Fruit fly (Drosophila melanogaster): ENCODE results near the gene CG11594.

The CG11594 gene

DNA sequence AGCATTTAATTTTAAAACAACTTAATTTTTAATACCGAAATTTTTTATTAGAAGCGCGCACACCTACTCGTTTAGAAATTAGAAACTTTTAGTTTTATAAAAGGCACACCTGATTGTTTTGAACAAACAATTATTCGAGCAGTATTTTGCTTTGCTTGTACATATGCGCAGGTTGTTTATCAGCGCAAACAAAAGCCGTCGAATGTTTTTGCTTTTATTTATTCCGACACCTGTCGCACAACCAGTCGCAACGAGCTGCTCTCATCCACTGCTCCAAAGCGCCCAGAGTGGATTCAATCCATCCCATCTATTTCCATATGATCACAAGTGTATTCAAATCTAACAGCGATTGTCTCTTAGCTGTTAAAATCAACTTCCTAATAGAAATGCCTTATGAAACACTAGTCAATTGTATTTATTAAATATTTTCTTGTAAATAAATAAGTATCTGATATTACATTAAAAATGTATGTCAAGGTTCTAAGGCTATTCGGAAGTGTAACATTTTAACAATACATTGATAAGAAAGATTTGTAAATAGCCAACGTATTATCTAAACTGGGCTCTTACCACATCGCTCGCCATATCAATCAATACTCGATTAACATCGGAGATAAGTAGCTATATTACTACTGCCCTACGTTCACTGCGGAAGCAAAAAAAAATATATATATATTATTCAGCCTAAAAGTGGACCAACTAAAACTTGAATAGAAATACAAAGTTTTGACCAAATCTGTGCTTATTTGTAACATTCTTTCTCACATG lies at the start of gene CG11594:
Gene CG11594, minus strand, starts transcription at position 274 of the 768 bp plus-strand sequence.
- TF ChIP-seq CG7745 (tag; optimal IDR thresholded peaks at IDR 0.05) (no peak), ase (GFP tag; IDR thresholded peaks at IDR 0.05) (no peak), CG17359 (tag; optimal IDR thresholded peaks at IDR 0.05) (no peak), fd102C (GFP tag; optimal IDR thresholded peaks at IDR 0.05) (no peak), amos (GFP tag; IDR thresholded peaks at IDR 0.05; ENCODE audit: partially characterized antibody) (peak; percentile 4; the same call in 1 of the 2 replicates), CrebB (tag; optimal IDR thresholded peaks at IDR 0.05) (no peak), bab2 (GFP tag; optimal IDR thresholded peaks at IDR 0.05) (no peak), CG4282 (GFP tag; optimal IDR thresholded peaks at IDR 0.05) (no peak), CG30020 (tag; optimal IDR thresholded peaks at IDR 0.05) (no peak), dan (GFP tag; IDR thresholded peaks at IDR 0.05) (no peak), klu (GFP tag; IDR thresholded peaks at IDR 0.05) (no peak), CG5180 (GFP tag; optimal IDR thresholded peaks at IDR 0.05) (no peak), sima (GFP tag; optimal IDR thresholded peaks at IDR 0.05) (no peak), C15 (GFP tag; IDR thresholded peaks at IDR 0.05) (no peak), CG15514 (GFP tag; optimal IDR thresholded peaks at IDR 0.05) (peak; percentile 65), Lhr (GFP tag; optimal IDR thresholded peaks at IDR 0.05) (no peak), CG15269 (tag; optimal IDR thresholded peaks at IDR 0.05) (peak; percentile 39), CG14014 (GFP tag; IDR thresholded peaks at IDR 0.05) (peak; percentile 67; the same call in 1 of the 2 replicates), CG6654 (GFP tag; optimal IDR thresholded peaks at IDR 0.05) (no peak), HLHmδ (GFP tag; optimal IDR thresholded peaks at IDR 0.05) (no peak), bsh (GFP tag; optimal IDR thresholded peaks at IDR 0.05) (no peak), CG4404 (GFP tag; IDR thresholded peaks at IDR 0.05) (no peak), luna (GFP tag; optimal IDR thresholded peaks at IDR 0.05) (no peak), CG8359 (GFP tag; optimal IDR thresholded peaks at IDR 0.05; ENCODE audit: borderline replicate concordance) (no peak), MBD-R2 (GFP tag; IDR thresholded peaks at IDR 0.05) (no peak), tll (GFP tag; optimal IDR thresholded peaks at IDR 0.05) (no peak), prd (optimal IDR thresholded peaks at IDR 0.05) (no peak), prd (GFP tag; IDR thresholded peaks at IDR 0.05) (no peak), CG4328 (GFP tag; optimal IDR thresholded peaks at IDR 0.05) (no peak), CG18476 (GFP tag; optimal IDR thresholded peaks at IDR 0.05) (no peak), hth (optimal IDR thresholded peaks at IDR 0.05) (no peak), pros (GFP tag; optimal IDR thresholded peaks at IDR 0.05) (no peak), CG30403 (GFP tag; optimal IDR thresholded peaks at IDR 0.05) (no peak), CG4707 (GFP tag; optimal IDR thresholded peaks at IDR 0.05) (no peak), Chrac-16 (GFP tag; optimal IDR thresholded peaks at IDR 0.05) (no peak), NFAT (GFP tag; IDR thresholded peaks at IDR 0.05) (peak; percentile 33; the same call in 1 of the 2 replicates), Nf-YB (GFP tag; optimal IDR thresholded peaks at IDR 0.05) (no peak), CG13296 (GFP tag; optimal IDR thresholded peaks at IDR 0.05) (peak; percentile 49), salm (tag; optimal IDR thresholded peaks at IDR 0.05) (no peak), Dp (GFP tag; optimal IDR thresholded peaks at IDR 0.05) (no peak), p53 (GFP tag; optimal IDR thresholded peaks at IDR 0.05) (no peak), Tbp (GFP tag; optimal IDR thresholded peaks at IDR 0.05) (no peak), scrt (GFP tag; optimal IDR thresholded peaks at IDR 0.05) (no peak), disco-r (GFP tag; optimal IDR thresholded peaks at IDR 0.05) (no peak), ato (GFP tag; IDR thresholded peaks at IDR 0.05; ENCODE audit: partially characterized antibody) (no peak), Meics (GFP tag; optimal IDR thresholded peaks at IDR 0.05) (peak; percentile 50), gt (GFP tag; IDR thresholded peaks at IDR 0.05) (no peak), ham (GFP tag; IDR thresholded peaks at IDR 0.05) (no peak), CG6254 (GFP tag; optimal IDR thresholded peaks at IDR 0.05) (no peak)

All from whole organism, embryonic.